Fruit fly (Drosophila melanogaster): ENCODE measurements around the gene CG17364.

dm6 chr3L:14001658-14002523 lies 8.7 kb upstream of the CG17364 start, which contains the start of the genes Nprl3 and upSET:
- TF ChIP-seq CG8478 (optimal IDR thresholded peaks at IDR 0.05) = no peak
- no peak for TF ChIP-seq CTCF (optimal IDR thresholded peaks at IDR 0.05)

All from S2 (cell line).